Fruit fly (Drosophila melanogaster): Measurements from ENCODE around the gene Rpt2.

Rpt2 gene

DNA sequence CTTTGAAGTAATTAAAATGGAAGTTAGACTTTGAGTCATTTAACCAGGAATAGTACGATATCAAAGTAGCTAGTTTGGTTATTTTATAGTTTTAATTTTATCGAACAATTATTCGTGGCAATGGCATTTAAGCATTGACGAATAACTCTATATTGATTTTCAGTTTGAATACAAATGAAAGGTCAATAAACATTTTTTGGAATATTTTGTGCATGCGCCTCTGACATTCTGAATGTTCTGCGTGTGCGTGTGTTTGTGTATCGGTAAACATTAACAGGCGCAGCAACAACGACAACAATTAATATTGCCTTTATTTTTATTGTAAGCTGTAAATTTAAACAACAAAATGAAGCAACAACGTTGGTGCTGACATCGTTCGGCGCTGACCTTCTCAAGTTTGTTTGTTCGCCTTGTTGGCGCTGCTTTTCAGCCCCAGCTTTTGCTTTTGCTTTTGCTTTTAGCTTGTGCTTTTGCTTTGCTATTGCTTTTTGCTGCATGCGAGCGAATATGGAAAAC is 22.0 kb downstream of the Rpt2 start (continued):
- TF ChIP-seq CG1792 (GFP tag; optimal IDR thresholded peaks at IDR 0.05) = peak; percentile 27
- no peak for TF ChIP-seq pzg (GFP tag; optimal IDR thresholded peaks at IDR 0.05)
- TF ChIP-seq CG14014 (GFP tag; IDR thresholded peaks at IDR 0.05) = peak; percentile 25; the same call in 1 of the 2 replicates
- no peak for TF ChIP-seq CG6272 (GFP tag; IDR thresholded peaks at IDR 0.05)
- no peak for TF ChIP-seq ro (GFP tag; IDR thresholded peaks at IDR 0.05)
- no peak for TF ChIP-seq CG14050 (GFP tag; IDR thresholded peaks at IDR 0.05)
- TF ChIP-seq Dip3 (GFP tag; optimal IDR thresholded peaks at IDR 0.05) = no peak
- no peak for TF ChIP-seq H15 (GFP tag; IDR thresholded peaks at IDR 0.05)
- TF ChIP-seq CkIIα-i1 (GFP tag; IDR thresholded peaks at IDR 0.05) = no peak
- TF ChIP-seq CG17361 (GFP tag; IDR thresholded peaks at IDR 0.05) = 0 out of 3 replicates have a peak, but pooled peaks have one; percentile 12
- no peak for TF ChIP-seq D (optimal IDR thresholded peaks at IDR 0.05)
- TF ChIP-seq D (GFP tag; optimal IDR thresholded peaks at IDR 0.05) = peak; percentile 43
- no peak for TF ChIP-seq zen2 (GFP tag; IDR thresholded peaks at IDR 0.05; ENCODE audit: partially characterized antibody)
- TF ChIP-seq pita (GFP tag; optimal IDR thresholded peaks at IDR 0.05) = no peak
- TF ChIP-seq zfh1 (GFP tag; IDR thresholded peaks at IDR 0.05) = no peak
- TF ChIP-seq dpn (GFP tag; optimal IDR thresholded peaks at IDR 0.05) = no peak
- peak; percentile 44 for TF ChIP-seq CG11504 (tag; optimal IDR thresholded peaks at IDR 0.05)
- no peak for TF ChIP-seq NK7.1 (GFP tag; optimal IDR thresholded peaks at IDR 0.05)
- TF ChIP-seq CG14667 (GFP tag; IDR thresholded peaks at IDR 0.05) = no peak
- no peak for TF ChIP-seq NC2α (GFP tag; optimal IDR thresholded peaks at IDR 0.05)
- TF ChIP-seq Abd-B (GFP tag; optimal IDR thresholded peaks at IDR 0.05) = no peak
- no peak for TF ChIP-seq dan (GFP tag; IDR thresholded peaks at IDR 0.05)
- no peak for TF ChIP-seq Taf1 (GFP tag; IDR thresholded peaks at IDR 0.05)
- no peak for TF ChIP-seq CG10267 (tag; optimal IDR thresholded peaks at IDR 0.05)
- TF ChIP-seq otp (GFP tag; IDR thresholded peaks at IDR 0.05) = 0 out of 3 replicates have a peak, but pooled peaks have one; percentile 13
- peak; percentile 6 for TF ChIP-seq CG15011 (GFP tag; optimal IDR thresholded peaks at IDR 0.05)
- TF ChIP-seq lilli (GFP tag; optimal IDR thresholded peaks at IDR 0.05) = no peak
- no peak for TF ChIP-seq CG6689 (GFP tag; IDR thresholded peaks at IDR 0.05)
- peak; percentile 13 for TF ChIP-seq pros (GFP tag; optimal IDR thresholded peaks at IDR 0.05)
- TF ChIP-seq stc (GFP tag; IDR thresholded peaks at IDR 0.05) = no peak; the same call in 1 of the 2 replicates
- TF ChIP-seq CG13296 (GFP tag; optimal IDR thresholded peaks at IDR 0.05) = peak; percentile 83
- peak; percentile 34 for TF ChIP-seq CG1529 (GFP tag; optimal IDR thresholded peaks at IDR 0.05)
- no peak for TF ChIP-seq ERR (GFP tag; optimal IDR thresholded peaks at IDR 0.05)
- TF ChIP-seq CG7987 (GFP tag; optimal IDR thresholded peaks at IDR 0.05) = peak; percentile 76
- no peak for TF ChIP-seq Gug (GFP tag; IDR thresholded peaks at IDR 0.05)
- no peak for TF ChIP-seq CG3726 (GFP tag; IDR thresholded peaks at IDR 0.05)
- TF ChIP-seq CG30020 (tag; optimal IDR thresholded peaks at IDR 0.05) = no peak
- no peak for TF ChIP-seq hb (GFP tag; IDR thresholded peaks at IDR 0.05; ENCODE audit: partially characterized antibody)
- TF ChIP-seq hth (optimal IDR thresholded peaks at IDR 0.05) = no peak
- TF ChIP-seq ap (GFP tag; IDR thresholded peaks at IDR 0.05) = no peak
- TF ChIP-seq odd (GFP tag; optimal IDR thresholded peaks at IDR 0.05) = peak; percentile 72
- TF ChIP-seq kni (GFP tag; optimal IDR thresholded peaks at IDR 0.05) = peak; percentile 15
- no peak for TF ChIP-seq crp (GFP tag; optimal IDR thresholded peaks at IDR 0.05)
- no peak for TF ChIP-seq CG5953 (GFP tag; IDR thresholded peaks at IDR 0.05)
- peak; percentile 22 for TF ChIP-seq cg (GFP tag; optimal IDR thresholded peaks at IDR 0.05)
- no peak for TF ChIP-seq CG7928 (GFP tag; optimal IDR thresholded peaks at IDR 0.05)
- no peak for TF ChIP-seq CG6654 (GFP tag; optimal IDR thresholded peaks at IDR 0.05)
- TF ChIP-seq D19B (GFP tag; optimal IDR thresholded peaks at IDR 0.05) = no peak
- peak; percentile 25 for TF ChIP-seq oc (tag; optimal IDR thresholded peaks at IDR 0.05)
- TF ChIP-seq CG2889 (GFP tag; IDR thresholded peaks at IDR 0.05) = no peak
- TF ChIP-seq ash1 (GFP tag; optimal IDR thresholded peaks at IDR 0.05) = no peak
- TF ChIP-seq Hey (tag; optimal IDR thresholded peaks at IDR 0.05) = no peak

Data from whole organism, embryonic.